1 fruit fly cellular context compared by ENCODE assay signal in genomic region chr3R:8355579-8355978, dm6.
TF ChIP-seq lines count a peak whose summit lies in the region.

No protein-coding gene starts in this region.

TF ChIP-seq in whole organism, embryonic, 481 proteins besides CTCF, POLR2A, EP300 and RAD21 (continued from another document and continues in another):
- peak; percentile 93 for TF ChIP-seq Hr3 (GFP tag; optimal IDR thresholded peaks at IDR 0.05; lab: Kevin White, UChicago)
- TF ChIP-seq ranshi (GFP tag; IDR thresholded peaks at IDR 0.05; lab: Robert Waterston, UW), result peak; percentile 91
- no peak for TF ChIP-seq bbx (GFP tag; IDR thresholded peaks at IDR 0.05; lab: Robert Waterston, UW; ENCODE audit: partially characterized antibody)
- peak; percentile 84 for TF ChIP-seq Ssrp (tag; optimal IDR thresholded peaks at IDR 0.05; lab: Kevin White, UChicago)
- peak; percentile 96 for TF ChIP-seq CG9609 (GFP tag; optimal IDR thresholded peaks at IDR 0.05; lab: Kevin White, UChicago)
- TF ChIP-seq CG4854 (GFP tag; optimal IDR thresholded peaks at IDR 0.05; lab: Kevin White, UChicago), result peak; percentile 92
- TF ChIP-seq CG31224 (GFP tag; IDR thresholded peaks at IDR 0.05; lab: Robert Waterston, UW), result peak; percentile 93
- TF ChIP-seq ems (GFP tag; optimal IDR thresholded peaks at IDR 0.05; lab: Kevin White, UChicago), result peak; percentile 95
- TF ChIP-seq wdn (GFP tag; IDR thresholded peaks at IDR 0.05; lab: Robert Waterston, UW), result peak; percentile 97
- TF ChIP-seq Sox102F (GFP tag; optimal IDR thresholded peaks at IDR 0.05; lab: Kevin White, UChicago), result peak; percentile 96
- peak; percentile 90 for TF ChIP-seq Dip3 (GFP tag; optimal IDR thresholded peaks at IDR 0.05; lab: Kevin White, UChicago)
- peak; percentile 95 for TF ChIP-seq BtbVII (GFP tag; optimal IDR thresholded peaks at IDR 0.05; lab: Kevin White, UChicago)
- TF ChIP-seq tin (GFP tag; optimal IDR thresholded peaks at IDR 0.05; lab: Kevin White, UChicago), result peak; percentile 97
- peak; percentile 90 for TF ChIP-seq CG6272 (GFP tag; IDR thresholded peaks at IDR 0.05; lab: Robert Waterston, UW)
- TF ChIP-seq CG15073 (GFP tag; optimal IDR thresholded peaks at IDR 0.05; lab: Kevin White, UChicago), result peak; percentile 53
- peak; percentile 83 for TF ChIP-seq CG17361 (GFP tag; IDR thresholded peaks at IDR 0.05; lab: Robert Waterston, UW)
- TF ChIP-seq nerfin-2 (GFP tag; IDR thresholded peaks at IDR 0.05; lab: Robert Waterston, UW; ENCODE audit: partially characterized antibody), result no peak
- no peak for TF ChIP-seq CG6791 (GFP tag; IDR thresholded peaks at IDR 0.05; lab: Robert Waterston, UW; ENCODE audit: partially characterized antibody)
- no peak for TF ChIP-seq pfk (GFP tag; optimal IDR thresholded peaks at IDR 0.05; lab: Kevin White, UChicago)
- TF ChIP-seq danr (GFP tag; IDR thresholded peaks at IDR 0.05; lab: Robert Waterston, UW), result peak; percentile 81
- TF ChIP-seq CG34224 (GFP tag; IDR thresholded peaks at IDR 0.05; lab: Robert Waterston, UW; ENCODE audit: partially characterized antibody), result no peak
- peak; percentile 89 for TF ChIP-seq CG8089 (GFP tag; optimal IDR thresholded peaks at IDR 0.05; lab: Kevin White, UChicago)
- TF ChIP-seq row (GFP tag; IDR thresholded peaks at IDR 0.05; lab: Robert Waterston, UW), result peak; percentile 97
- TF ChIP-seq odd (GFP tag; optimal IDR thresholded peaks at IDR 0.05; lab: Kevin White, UChicago), result peak; percentile 90
- TF ChIP-seq zen2 (GFP tag; IDR thresholded peaks at IDR 0.05; lab: Robert Waterston, UW; ENCODE audit: partially characterized antibody), result no peak
- TF ChIP-seq CG3847 (GFP tag; IDR thresholded peaks at IDR 0.05; lab: Robert Waterston, UW), result peak; percentile 96
- TF ChIP-seq Eip74EF (GFP tag; optimal IDR thresholded peaks at IDR 0.05; lab: Kevin White, UChicago), result peak in 1 of 2 experiments; percentile 81
- TF ChIP-seq CG33213 (GFP tag; optimal IDR thresholded peaks at IDR 0.05; lab: Kevin White, UChicago), result peak; percentile 96
- peak; percentile 96 for TF ChIP-seq CG7839 (tag; optimal IDR thresholded peaks at IDR 0.05; lab: Kevin White, UChicago)
- TF ChIP-seq ATbp (GFP tag; optimal IDR thresholded peaks at IDR 0.05; lab: Kevin White, UChicago), result peak; percentile 94
- TF ChIP-seq zf30C (GFP tag; optimal IDR thresholded peaks at IDR 0.05; lab: Kevin White, UChicago), result peak; percentile 90
- TF ChIP-seq CG6175 (GFP tag; IDR thresholded peaks at IDR 0.05; lab: Robert Waterston, UW), result peak; percentile 93
- TF ChIP-seq Dad (GFP tag; optimal IDR thresholded peaks at IDR 0.05; lab: Kevin White, UChicago), result peak; percentile 94
- TF ChIP-seq CG11247 (GFP tag; IDR thresholded peaks at IDR 0.05; lab: Robert Waterston, UW), result peak; percentile 94
- peak; percentile 92 for TF ChIP-seq CG8388 (GFP tag; optimal IDR thresholded peaks at IDR 0.05; lab: Kevin White, UChicago)
- TF ChIP-seq Lhr (GFP tag; optimal IDR thresholded peaks at IDR 0.05; lab: Kevin White, UChicago), result peak; percentile 9
- peak; percentile 85; the same call in 1 of the 2 replicates for TF ChIP-seq ham (GFP tag; IDR thresholded peaks at IDR 0.05; lab: Robert Waterston, UW)
- peak; percentile 96 for TF ChIP-seq CG12071 (GFP tag; optimal IDR thresholded peaks at IDR 0.05; lab: Kevin White, UChicago)
- peak; percentile 44 for TF ChIP-seq pros (GFP tag; optimal IDR thresholded peaks at IDR 0.05; lab: Kevin White, UChicago)
- peak; percentile 98 for TF ChIP-seq slbo (GFP tag; IDR thresholded peaks at IDR 0.05; lab: Robert Waterston, UW)
- peak; percentile 90 for TF ChIP-seq Awh (GFP tag; IDR thresholded peaks at IDR 0.05; lab: Robert Waterston, UW)
- peak; percentile 93 for TF ChIP-seq CG32772 (GFP tag; IDR thresholded peaks at IDR 0.05; lab: Robert Waterston, UW)
- TF ChIP-seq Meics (GFP tag; optimal IDR thresholded peaks at IDR 0.05; lab: Kevin White, UChicago), result peak; percentile 99
- no peak for TF ChIP-seq amos (GFP tag; IDR thresholded peaks at IDR 0.05; lab: Robert Waterston, UW; ENCODE audit: partially characterized antibody)
- no peak for TF ChIP-seq D (optimal IDR thresholded peaks at IDR 0.05; lab: Kevin White, UChicago)
- TF ChIP-seq D (GFP tag; optimal IDR thresholded peaks at IDR 0.05; lab: Kevin White, UChicago), result peak; percentile 88
- peak; percentile 57 for TF ChIP-seq dmrt11E (tag; optimal IDR thresholded peaks at IDR 0.05; lab: Kevin White, UChicago)
- peak; percentile 100 for TF ChIP-seq Ets65A (GFP tag; lab: Kevin White, UChicago)
- peak; percentile 90 for TF ChIP-seq cas (GFP tag; IDR thresholded peaks at IDR 0.05; lab: Robert Waterston, UW)
- TF ChIP-seq CG17612 (GFP tag; IDR thresholded peaks at IDR 0.05; lab: Robert Waterston, UW), result peak; percentile 87
- TF ChIP-seq CG18764 (GFP tag; optimal IDR thresholded peaks at IDR 0.05; lab: Kevin White, UChicago), result peak; percentile 92
- TF ChIP-seq CG17328 (GFP tag; IDR thresholded peaks at IDR 0.05; lab: Robert Waterston, UW), result peak; percentile 89
- TF ChIP-seq zfh1 (GFP tag; IDR thresholded peaks at IDR 0.05; lab: Robert Waterston, UW), result peak; percentile 93
- TF ChIP-seq CG6765 (GFP tag; optimal IDR thresholded peaks at IDR 0.05; lab: Kevin White, UChicago), result peak; percentile 93
- no peak for TF ChIP-seq Bgb (GFP tag; IDR thresholded peaks at IDR 0.05; lab: Robert Waterston, UW; ENCODE audit: partially characterized antibody)
- TF ChIP-seq E2f2 (GFP tag; IDR thresholded peaks at IDR 0.05; lab: Robert Waterston, UW), result peak; percentile 76
- TF ChIP-seq CG13123 (GFP tag; optimal IDR thresholded peaks at IDR 0.05; lab: Kevin White, UChicago), result peak; percentile 92
- TF ChIP-seq so (GFP tag; IDR thresholded peaks at IDR 0.05; lab: Robert Waterston, UW), result peak; percentile 90
- TF ChIP-seq nerfin-1 (tag; optimal IDR thresholded peaks at IDR 0.05; lab: Kevin White, UChicago), result peak; percentile 83
- peak; percentile 82 for TF ChIP-seq CG6654 (GFP tag; optimal IDR thresholded peaks at IDR 0.05; lab: Kevin White, UChicago)
- peak; percentile 82 for TF ChIP-seq D19A (tag; optimal IDR thresholded peaks at IDR 0.05; lab: Kevin White, UChicago)
- peak; percentile 99 for TF ChIP-seq Rfx (GFP tag; IDR thresholded peaks at IDR 0.05; lab: Robert Waterston, UW)
- peak; percentile 70 for TF ChIP-seq ac (GFP tag; optimal IDR thresholded peaks at IDR 0.05; lab: Kevin White, UChicago)
- TF ChIP-seq fd102C (GFP tag; optimal IDR thresholded peaks at IDR 0.05; lab: Kevin White, UChicago), result no peak
- TF ChIP-seq Dip2 (GFP tag; IDR thresholded peaks at IDR 0.05; lab: Robert Waterston, UW), result peak; percentile 28; the same call in 1 of the 2 replicates
- peak; percentile 94 to 97 for TF ChIP-seq Hr51 (GFP tag; optimal IDR thresholded peaks at IDR 0.05; lab: Kevin White, UChicago)
- peak; percentile 92 for TF ChIP-seq CG5245 (GFP tag; optimal IDR thresholded peaks at IDR 0.05; lab: Kevin White, UChicago)
- peak; percentile 79 for TF ChIP-seq psq (GFP tag; optimal IDR thresholded peaks at IDR 0.05; lab: Kevin White, UChicago)
- TF ChIP-seq mld (GFP tag; IDR thresholded peaks at IDR 0.05; lab: Robert Waterston, UW; ENCODE audit: partially characterized antibody), result no peak
- peak; percentile 92 for TF ChIP-seq CoRest (tag; optimal IDR thresholded peaks at IDR 0.05; lab: Kevin White, UChicago)
- peak; percentile 93 for TF ChIP-seq CG11504 (tag; optimal IDR thresholded peaks at IDR 0.05; lab: Kevin White, UChicago)
- peak; percentile 72 for TF ChIP-seq CG17802 (tag; optimal IDR thresholded peaks at IDR 0.05; lab: Kevin White, UChicago)
- TF ChIP-seq CG11696 (GFP tag; IDR thresholded peaks at IDR 0.05; lab: Robert Waterston, UW), result peak; percentile 84
- peak; percentile 90 for TF ChIP-seq Bdp1 (GFP tag; optimal IDR thresholded peaks at IDR 0.05; lab: Kevin White, UChicago)
- TF ChIP-seq dysf (GFP tag; IDR thresholded peaks at IDR 0.05; lab: Robert Waterston, UW), result peak; percentile 96
- peak; percentile 87 for TF ChIP-seq CG2875 (GFP tag; optimal IDR thresholded peaks at IDR 0.05; lab: Kevin White, UChicago)
- TF ChIP-seq CG9932 (GFP tag; IDR thresholded peaks at IDR 0.05; lab: Robert Waterston, UW), result peak; percentile 99
- peak; percentile 96 for TF ChIP-seq CG14014 (GFP tag; IDR thresholded peaks at IDR 0.05; lab: Robert Waterston, UW)
- TF ChIP-seq YL-1 (GFP tag; optimal IDR thresholded peaks at IDR 0.05; lab: Kevin White, UChicago), result peak; percentile 79
- TF ChIP-seq Atf3 (GFP tag; optimal IDR thresholded peaks at IDR 0.05; lab: Kevin White, UChicago), result peak; percentile 91
- peak; percentile 95 for TF ChIP-seq az2 (GFP tag; optimal IDR thresholded peaks at IDR 0.05; lab: Kevin White, UChicago)
- TF ChIP-seq CG7987 (GFP tag; optimal IDR thresholded peaks at IDR 0.05; lab: Kevin White, UChicago), result peak; percentile 87
- no peak for TF ChIP-seq knrl (GFP tag; IDR thresholded peaks at IDR 0.05; lab: Robert Waterston, UW; ENCODE audit: partially characterized antibody)
- TF ChIP-seq CG12769 (tag; optimal IDR thresholded peaks at IDR 0.05; lab: Kevin White, UChicago), result peak; percentile 99
- no peak for TF ChIP-seq prd (optimal IDR thresholded peaks at IDR 0.05; lab: Kevin White, UChicago)
- TF ChIP-seq prd (GFP tag; IDR thresholded peaks at IDR 0.05; lab: Robert Waterston, UW), result peak; percentile 94
- peak; percentile 83 for TF ChIP-seq trem (tag; optimal IDR thresholded peaks at IDR 0.05; lab: Kevin White, UChicago)
- TF ChIP-seq CG7786 (GFP tag; optimal IDR thresholded peaks at IDR 0.05; lab: Kevin White, UChicago), result peak; percentile 96
- TF ChIP-seq B-H2 (GFP tag; optimal IDR thresholded peaks at IDR 0.05; lab: Kevin White, UChicago), result peak; percentile 90
- peak; percentile 79 for TF ChIP-seq CG7928 (GFP tag; optimal IDR thresholded peaks at IDR 0.05; lab: Kevin White, UChicago)
- TF ChIP-seq CG13287 (GFP tag; IDR thresholded peaks at IDR 0.05; lab: Robert Waterston, UW; ENCODE audit: partially characterized antibody), result no peak
- no peak for TF ChIP-seq yki (optimal IDR thresholded peaks at IDR 0.05; lab: Kevin White, UChicago)
- TF ChIP-seq CG3726 (GFP tag; IDR thresholded peaks at IDR 0.05; lab: Robert Waterston, UW), result peak; percentile 88
- TF ChIP-seq eve (GFP tag; optimal IDR thresholded peaks at IDR 0.05; lab: Kevin White, UChicago), result no peak
- TF ChIP-seq CG13296 (GFP tag; optimal IDR thresholded peaks at IDR 0.05; lab: Kevin White, UChicago), result peak; percentile 91
- TF ChIP-seq Camta (GFP tag; optimal IDR thresholded peaks at IDR 0.05; lab: Kevin White, UChicago), result peak; percentile 96
- TF ChIP-seq CG8478 (optimal IDR thresholded peaks at IDR 0.05; lab: Kevin White, UChicago), result no peak
- TF ChIP-seq HLHmδ (GFP tag; optimal IDR thresholded peaks at IDR 0.05; lab: Kevin White, UChicago), result no peak
- peak; percentile 78 for TF ChIP-seq ara (GFP tag; IDR thresholded peaks at IDR 0.05; lab: Robert Waterston, UW)
- TF ChIP-seq CG13424 (tag; optimal IDR thresholded peaks at IDR 0.05; lab: Kevin White, UChicago), result peak; percentile 92
- TF ChIP-seq E2f1 (GFP tag; IDR thresholded peaks at IDR 0.05; lab: Robert Waterston, UW), result peak; percentile 93
- peak; percentile 37 for TF ChIP-seq CG7271 (tag; optimal IDR thresholded peaks at IDR 0.05; lab: Kevin White, UChicago)
- no peak for TF ChIP-seq sc (optimal IDR thresholded peaks at IDR 0.05; lab: Kevin White, UChicago)
- peak; percentile 69 for TF ChIP-seq sc (GFP tag; optimal IDR thresholded peaks at IDR 0.05; lab: Kevin White, UChicago)
- TF ChIP-seq grn (GFP tag; optimal IDR thresholded peaks at IDR 0.05; lab: Kevin White, UChicago), result peak; percentile 48
- TF ChIP-seq CG1603 (tag; optimal IDR thresholded peaks at IDR 0.05; lab: Kevin White, UChicago), result peak; percentile 96
- peak; percentile 96 for TF ChIP-seq shn (GFP tag; optimal IDR thresholded peaks at IDR 0.05; lab: Kevin White, UChicago)
- TF ChIP-seq CG12155 (GFP tag; optimal IDR thresholded peaks at IDR 0.05; lab: Kevin White, UChicago), result peak; percentile 95
- TF ChIP-seq Stat92E (GFP tag; optimal IDR thresholded peaks at IDR 0.05; lab: Kevin White, UChicago), result no peak
- peak; percentile 91 for TF ChIP-seq NC2β (GFP tag; optimal IDR thresholded peaks at IDR 0.05; lab: Kevin White, UChicago)
- TF ChIP-seq CG18262 (tag; optimal IDR thresholded peaks at IDR 0.05; lab: Kevin White, UChicago), result peak; percentile 86
- peak; percentile 88 for TF ChIP-seq nau (GFP tag; optimal IDR thresholded peaks at IDR 0.05; lab: Kevin White, UChicago)
- no peak for TF ChIP-seq CG9797 (GFP tag; optimal IDR thresholded peaks at IDR 0.05; lab: Kevin White, UChicago)
- TF ChIP-seq vfl (GFP tag; optimal IDR thresholded peaks at IDR 0.05; lab: Kevin White, UChicago), result peak; percentile 91
- TF ChIP-seq chm (GFP tag; IDR thresholded peaks at IDR 0.05; lab: Robert Waterston, UW), result peak; percentile 93
- peak; percentile 98 for TF ChIP-seq mam (GFP tag; optimal IDR thresholded peaks at IDR 0.05; lab: Kevin White, UChicago)
- peak; percentile 93 for TF ChIP-seq CG16779 (GFP tag; IDR thresholded peaks at IDR 0.05; lab: Robert Waterston, UW)
- peak; percentile 97 for TF ChIP-seq caup (GFP tag; optimal IDR thresholded peaks at IDR 0.05; lab: Kevin White, UChicago; ENCODE audit: severe bottlenecking)
- peak; percentile 96 for TF ChIP-seq HLH54F (GFP tag; optimal IDR thresholded peaks at IDR 0.05; lab: Kevin White, UChicago)
- peak; percentile 66 for TF ChIP-seq fd64A (GFP tag; optimal IDR thresholded peaks at IDR 0.05; lab: Kevin White, UChicago)
- peak; percentile 91 for TF ChIP-seq CG12942 (GFP tag; optimal IDR thresholded peaks at IDR 0.05; lab: Kevin White, UChicago)
- peak; percentile 87 for TF ChIP-seq CG3407 (GFP tag; optimal IDR thresholded peaks at IDR 0.05; lab: Kevin White, UChicago)
- no peak for TF ChIP-seq Dll (GFP tag; IDR thresholded peaks at IDR 0.05; lab: Robert Waterston, UW; ENCODE audit: partially characterized antibody)
- TF ChIP-seq CG10543 (GFP tag; optimal IDR thresholded peaks at IDR 0.05; lab: Kevin White, UChicago), result peak; percentile 96
- TF ChIP-seq CG10959 (GFP tag; IDR thresholded peaks at IDR 0.05; lab: Robert Waterston, UW), result peak; percentile 63; the same call in 1 of the 2 replicates
- peak; percentile 73 for TF ChIP-seq ab (GFP tag; optimal IDR thresholded peaks at IDR 0.05; lab: Kevin White, UChicago)
- TF ChIP-seq fru (optimal IDR thresholded peaks at IDR 0.05; lab: Kevin White, UChicago), result no peak
- TF ChIP-seq slp2 (GFP tag; optimal IDR thresholded peaks at IDR 0.05; lab: Kevin White, UChicago), result peak; percentile 96
- peak; percentile 12 for TF ChIP-seq stwl (tag; optimal IDR thresholded peaks at IDR 0.05; lab: Kevin White, UChicago)
- peak; percentile 94 for TF ChIP-seq ftz-f1 (GFP tag; optimal IDR thresholded peaks at IDR 0.05; lab: Kevin White, UChicago)
- peak; percentile 88 for TF ChIP-seq CG1602 (GFP tag; optimal IDR thresholded peaks at IDR 0.05; lab: Kevin White, UChicago)
- TF ChIP-seq CG12659 (GFP tag; optimal IDR thresholded peaks at IDR 0.05; lab: Kevin White, UChicago), result peak; percentile 96
